Fruit fly (Drosophila melanogaster): ENCODE results near the gene SoYb.

dm6 chr2L:9984078-9984772, 18.3 kb downstream of the SoYb start, which contains the start of gene bib:
- TF ChIP-seq fru (GFP tag; optimal IDR thresholded peaks at IDR 0.05): peak; percentile 86
- peak; percentile 53 for TF ChIP-seq woc (GFP tag; optimal IDR thresholded peaks at IDR 0.05)
- TF ChIP-seq Rel (GFP tag; optimal IDR thresholded peaks at IDR 0.05): peak; percentile 79
- TF ChIP-seq Rel (tag; optimal IDR thresholded peaks at IDR 0.05): peak; percentile 42
- TF ChIP-seq br (GFP tag; optimal IDR thresholded peaks at IDR 0.05): peak; percentile 52
- peak; percentile 48 for TF ChIP-seq Hr83 (GFP tag; optimal IDR thresholded peaks at IDR 0.05; ENCODE audit: poor library complexity, severe bottlenecking)
- TF ChIP-seq tai (GFP tag; optimal IDR thresholded peaks at IDR 0.05): peak; percentile 84
- no peak for TF ChIP-seq Hr78 (GFP tag; optimal IDR thresholded peaks at IDR 0.05)
- TF ChIP-seq jim (GFP tag; optimal IDR thresholded peaks at IDR 0.05): no peak
- no peak for TF ChIP-seq Mio (GFP tag; optimal IDR thresholded peaks at IDR 0.05)
- no peak for TF ChIP-seq dl (GFP tag; optimal IDR thresholded peaks at IDR 0.05; ENCODE audit: insufficient read depth in 1 of 2, partially characterized antibody in 2 of 2)
